Fruit fly (Drosophila melanogaster): ENCODE measurements around the gene Pak3.

The Pak3 gene

dm6 chr3R:16476472-16476871, 22.9 kb upstream of the Pak3 start (continued):
- TF ChIP-seq lola (GFP tag; optimal IDR thresholded peaks at IDR 0.05) (peak in 1 of 3 experiments; percentile 11), gcm2 (GFP tag; optimal IDR thresholded peaks at IDR 0.05) (no peak), CG12299 (tag; optimal IDR thresholded peaks at IDR 0.05) (peak; percentile 49), Dip2 (GFP tag; IDR thresholded peaks at IDR 0.05) (no peak), CG11398 (GFP tag; optimal IDR thresholded peaks at IDR 0.05) (no peak), TFAM (GFP tag; optimal IDR thresholded peaks at IDR 0.05) (no peak), Aef1 (GFP tag; IDR thresholded peaks at IDR 0.05) (no peak), Lhr (GFP tag; optimal IDR thresholded peaks at IDR 0.05) (no peak), CG13123 (GFP tag; optimal IDR thresholded peaks at IDR 0.05) (no peak), bigmax (GFP tag; optimal IDR thresholded peaks at IDR 0.05) (no peak), CG8089 (GFP tag; optimal IDR thresholded peaks at IDR 0.05) (no peak), gem (tag; optimal IDR thresholded peaks at IDR 0.05) (peak; percentile 63), MESR4 (GFP tag; optimal IDR thresholded peaks at IDR 0.05) (no peak), CG9876 (GFP tag; optimal IDR thresholded peaks at IDR 0.05) (no peak), sna (GFP tag; IDR thresholded peaks at IDR 0.05; ENCODE audit: partially characterized antibody) (no peak), CG13624 (GFP tag; optimal IDR thresholded peaks at IDR 0.05) (peak; percentile 3), Jarid2 (GFP tag; optimal IDR thresholded peaks at IDR 0.05) (no peak), CG12769 (tag; optimal IDR thresholded peaks at IDR 0.05) (no peak), CG6272 (GFP tag; IDR thresholded peaks at IDR 0.05) (no peak), usp (GFP tag; optimal IDR thresholded peaks at IDR 0.05) (no peak), tx (GFP tag; optimal IDR thresholded peaks at IDR 0.05) (no peak), CHES-1-like (GFP tag; optimal IDR thresholded peaks at IDR 0.05) (no peak), CG12744 (GFP tag; optimal IDR thresholded peaks at IDR 0.05) (no peak), bsh (GFP tag; optimal IDR thresholded peaks at IDR 0.05) (peak in 1 of 2 experiments; percentile 23), hkb (optimal IDR thresholded peaks at IDR 0.05) (no peak), hkb (GFP tag; IDR thresholded peaks at IDR 0.05) (peak; percentile 56), Dbx (GFP tag; IDR thresholded peaks at IDR 0.05) (no peak), Abd-B (GFP tag; optimal IDR thresholded peaks at IDR 0.05) (no peak), GATAe (GFP tag; conservative IDR thresholded peaks at IDR 0.05) (no peak), salm (tag; optimal IDR thresholded peaks at IDR 0.05) (no peak), dati (GFP tag; IDR thresholded peaks at IDR 0.05) (no peak), fd102C (GFP tag; optimal IDR thresholded peaks at IDR 0.05) (no peak), CG4424 (GFP tag; optimal IDR thresholded peaks at IDR 0.05) (no peak), Blimp-1 (GFP tag; optimal IDR thresholded peaks at IDR 0.05) (peak; percentile 26), pros (GFP tag; optimal IDR thresholded peaks at IDR 0.05) (no peak), tap (tag; optimal IDR thresholded peaks at IDR 0.05) (peak; percentile 32), Poxn (GFP tag; IDR thresholded peaks at IDR 0.05) (no peak), cato (GFP tag; optimal IDR thresholded peaks at IDR 0.05; ENCODE audit: borderline replicate concordance) (no peak), CG14667 (GFP tag; IDR thresholded peaks at IDR 0.05) (no peak), CG15479 (GFP tag; optimal IDR thresholded peaks at IDR 0.05) (no peak), mirr (GFP tag; optimal IDR thresholded peaks at IDR 0.05) (peak; percentile 17), CoRest (tag; optimal IDR thresholded peaks at IDR 0.05) (peak; percentile 52), Myb (GFP tag; optimal IDR thresholded peaks at IDR 0.05) (no peak), fd96Cb (tag; optimal IDR thresholded peaks at IDR 0.05) (no peak), Hand (GFP tag; optimal IDR thresholded peaks at IDR 0.05) (peak; percentile 50), Ets65A (GFP tag) (peak; percentile 85), CG15696 (tag; optimal IDR thresholded peaks at IDR 0.05) (peak; percentile 58), ro (GFP tag; IDR thresholded peaks at IDR 0.05) (no peak), sima (GFP tag; optimal IDR thresholded peaks at IDR 0.05) (no peak), ab (GFP tag; optimal IDR thresholded peaks at IDR 0.05) (no peak), CG17568 (GFP tag; optimal IDR thresholded peaks at IDR 0.05) (no peak), CG11085 (GFP tag; IDR thresholded peaks at IDR 0.05) (no peak)
